Worm (Caenorhabditis elegans) whole organism, mixed stage, embryonic: ENCODE results near the gene rpn-6.1.

Source experiments
- nhr-237 ChIP-seq: fragments of 150-350 bp; optimal IDR thresholded peaks from 2 replicates; lab custom pipeline; 2014; ENCODE audit warnings: missing biosample characterization, missing genetic modification characterization
- ztf-11 ChIP-seq: fragments of 150-350 bp; optimal IDR thresholded peaks from 2 replicates; lab custom pipeline; 2014; ENCODE audit warnings: missing biosample characterization, missing genetic modification characterization

DNA sequence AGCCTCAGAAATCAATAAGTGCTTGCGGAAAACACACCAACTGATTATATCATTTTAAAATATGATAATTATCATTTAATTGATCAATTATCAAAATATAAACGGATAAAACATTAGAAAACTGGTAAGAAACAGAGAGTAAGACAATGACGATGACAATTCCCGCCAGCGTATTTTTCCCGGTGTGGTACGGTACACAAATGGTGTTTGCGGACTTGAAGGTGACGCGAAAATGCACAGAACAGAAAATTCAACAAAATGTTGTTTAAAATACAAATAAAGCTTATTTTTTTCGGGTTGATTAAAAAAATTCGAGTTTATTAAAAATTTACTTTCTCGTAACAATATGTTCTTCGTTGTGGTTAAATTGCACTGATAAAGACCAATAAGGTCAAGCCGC lies 634 bp downstream of the rpn-6.1 start:
- TF ChIP-seq nhr-237 (no peak), ztf-11 (tag; lab: Kevin White, UChicago) (no peak)
